Worm (Caenorhabditis elegans) whole organism, L3 larva: ENCODE results near the gene K04F1.9.

Source experiments
- ZK546.5 ChIP-seq: sonication (generic microtip); optimal IDR thresholded peaks from 2 replicates; lab custom pipeline; 2017; ENCODE audit warnings: missing biosample characterization, missing genetic modification characterization
- aly-2 ChIP-seq: fragments of 150-350 bp; optimal IDR thresholded peaks from 2 replicates; lab custom pipeline; 2014; ENCODE audit warnings: missing biosample characterization, missing genetic modification characterization
- ama-1 ChIP-seq: fragments of 150-350 bp; optimal IDR thresholded peaks from 2 replicates; lab custom pipeline; 2018
- ceh-28 ChIP-seq: fragments of 150-350 bp; optimal IDR thresholded peaks from 2 replicates; lab custom pipeline; 2014; ENCODE audit warnings: missing biosample characterization, missing genetic modification reagents, missing genetic modification characterization
- ceh-82 ChIP-seq: fragments of 150-350 bp; optimal IDR thresholded peaks from 2 replicates; lab custom pipeline; 2014; ENCODE audit warnings: missing biosample characterization, missing genetic modification characterization
- ceh-9 ChIP-seq: sonication (generic microtip); optimal IDR thresholded peaks from 2 replicates; lab custom pipeline; 2018; ENCODE audit warnings: missing biosample characterization, missing genetic modification characterization
- egl-5 ChIP-seq: fragments of 150-350 bp; optimal IDR thresholded peaks from 2 replicates; lab custom pipeline; 2017; ENCODE audit warnings: missing biosample characterization, missing genetic modification reagents, missing genetic modification characterization, inconsistent platforms
- elt-1 ChIP-seq: fragments of 150-350 bp; optimal IDR thresholded peaks from 2 replicates; lab custom pipeline; 2014; ENCODE audit warnings: missing biosample characterization, missing genetic modification characterization
- elt-2 ChIP-seq: sonication (generic microtip); optimal IDR thresholded peaks from 2 replicates; lab custom pipeline; 2016; ENCODE audit warnings: missing genetic modification reagents, mild to moderate bottlenecking, missing genetic modification characterization, missing compliant biosample characterization
- elt-3 ChIP-seq, 3 experiments: fragments of 150-350 bp in 1 of 3; sonication (generic microtip) in 2 of 3; optimal IDR thresholded peaks; 2 replicates in 2 of 3; 4 replicates in 1 of 3; lab custom pipeline; 2014 to 2017; ENCODE audit warnings: missing biosample characterization in 3 of 3, missing genetic modification characterization in 3 of 3
- eor-1 ChIP-seq, 2 experiments: fragments of 150-350 bp; optimal IDR thresholded peaks; 2 replicates each; lab custom pipeline; 2014 to 2018; ENCODE audit warnings: missing biosample characterization in 2 of 2, missing genetic modification characterization in 2 of 2
- fos-1 ChIP-seq: fragments of 150-350 bp; optimal IDR thresholded peaks from 2 replicates; lab custom pipeline; 2014; ENCODE audit warnings: missing biosample characterization, missing genetic modification characterization
- lin-39 ChIP-seq: fragments of 150-350 bp; optimal IDR thresholded peaks from 2 replicates; lab custom pipeline; 2018; ENCODE audit warnings: missing biosample characterization, missing genetic modification reagents, missing genetic modification characterization
- lsy-12 ChIP-seq: sonication (generic microtip); optimal IDR thresholded peaks from 2 replicates; lab custom pipeline; 2016; ENCODE audit warnings: mild to moderate bottlenecking, missing genetic modification characterization, missing compliant biosample characterization
- mml-1 ChIP-seq: fragments of 150-350 bp; sonication (generic microtip); optimal IDR thresholded peaks from 3 replicates; lab custom pipeline; 2014; ENCODE audit warnings: missing biosample characterization, missing genetic modification characterization
- nfya-1 ChIP-seq: sonication (generic microtip); optimal IDR thresholded peaks from 2 replicates; lab custom pipeline; 2017; ENCODE audit warnings: missing genetic modification characterization, mild to moderate bottlenecking, missing compliant biosample characterization, antibody characterized with exemption, moderate library complexity; ENCODE audit not compliant: insufficient read depth
- nhr-12 ChIP-seq: fragments of 150-350 bp; optimal IDR thresholded peaks from 2 replicates; lab custom pipeline; 2014; ENCODE audit warnings: missing biosample characterization, missing genetic modification characterization
- nhr-23 ChIP-seq: fragments of 150-350 bp; optimal IDR thresholded peaks from 2 replicates; lab custom pipeline; 2014; ENCODE audit warnings: missing biosample characterization, missing genetic modification reagents, missing genetic modification characterization
- nhr-237 ChIP-seq: fragments of 150-350 bp; optimal IDR thresholded peaks from 2 replicates; lab custom pipeline; 2014; ENCODE audit warnings: missing biosample characterization, missing genetic modification characterization
- nhr-25 ChIP-seq: sonication (generic microtip); optimal IDR thresholded peaks from 2 replicates; lab custom pipeline; 2017; ENCODE audit warnings: missing biosample characterization, missing genetic modification characterization
- nhr-28 ChIP-seq: fragments of 150-350 bp; optimal IDR thresholded peaks from 2 replicates; lab custom pipeline; 2014; ENCODE audit warnings: missing biosample characterization, missing genetic modification characterization
- nhr-43 ChIP-seq: sonication (generic microtip); optimal IDR thresholded peaks from 2 replicates; lab custom pipeline; 2016; ENCODE audit warnings: mild to moderate bottlenecking, missing genetic modification characterization, missing compliant biosample characterization; ENCODE audit not compliant: poor library complexity, severe bottlenecking
- nhr-67 ChIP-seq: fragments of 150-350 bp; optimal IDR thresholded peaks from 2 replicates; lab custom pipeline; 2014; ENCODE audit warnings: missing biosample characterization, missing genetic modification characterization
- nhr-77 ChIP-seq: fragments of 150-350 bp; optimal IDR thresholded peaks from 2 replicates; lab custom pipeline; 2014; ENCODE audit warnings: missing biosample characterization, missing genetic modification characterization
- pha-4 ChIP-seq: fragments of 150-350 bp; optimal IDR thresholded peaks from 2 replicates; lab custom pipeline; 2014; ENCODE audit warnings: missing biosample characterization, missing genetic modification reagents, missing genetic modification characterization
- pqm-1 ChIP-seq: fragments of 150-350 bp; optimal IDR thresholded peaks from 2 replicates; lab custom pipeline; 2017; ENCODE audit warnings: missing biosample characterization, missing genetic modification characterization, inconsistent platforms
- skn-1 ChIP-seq: fragments of 150-350 bp; optimal IDR thresholded peaks from 2 replicates; lab custom pipeline; 2014; ENCODE audit warnings: missing biosample characterization, missing genetic modification characterization
- tbx-2 ChIP-seq: sonication (generic microtip); optimal IDR thresholded peaks from 2 replicates; lab custom pipeline; 2016; ENCODE audit warnings: mild to moderate bottlenecking, missing genetic modification characterization, missing compliant biosample characterization
- unc-39 ChIP-seq: sonication (generic microtip); optimal IDR thresholded peaks from 4 replicates; lab custom pipeline; 2017; ENCODE audit warnings: missing biosample characterization, missing genetic modification characterization
- unc-62 ChIP-seq: fragments of 150-350 bp; sonication (generic microtip); optimal IDR thresholded peaks from 4 replicates; lab custom pipeline; 2014; ENCODE audit warnings: missing biosample characterization, missing genetic modification reagents, missing genetic modification characterization
- zag-1 ChIP-seq: fragments of 150-350 bp; optimal IDR thresholded peaks from 2 replicates; lab custom pipeline; 2014; ENCODE audit warnings: missing biosample characterization, missing genetic modification characterization
- ztf-11 ChIP-seq: fragments of 150-350 bp; optimal IDR thresholded peaks from 2 replicates; lab custom pipeline; 2014; ENCODE audit warnings: missing biosample characterization, missing genetic modification characterization

K04F1.9 gene

ce11 chrV:1664921-1665320 is at the start of gene K04F1.9:
Gene K04F1.9, plus strand, starts transcription at chrV:1665221.
- no peak for TF ChIP-seq nhr-237 (tag; lab: Kevin White, UChicago)
- TF ChIP-seq nhr-28 (tag; lab: Kevin White, UChicago), result no peak
- TF ChIP-seq tbx-2 (tag; lab: Kevin White, UChicago), result no peak

ce11 chrV:1618760-1619159 is 46.3 kb upstream of the K04F1.9 start, which contains the start of gene nhr-179:
Gene nhr-179, minus strand, starts transcription at chrV:1618860.
- no peak for TF ChIP-seq ceh-82 (tag; lab: Kevin White, UChicago)
- peak; percentile 67 for TF ChIP-seq ZK546.5 (tag; lab: Kevin White, UChicago)
- TF ChIP-seq, all 47 proteins: peak for 1

DNA sequence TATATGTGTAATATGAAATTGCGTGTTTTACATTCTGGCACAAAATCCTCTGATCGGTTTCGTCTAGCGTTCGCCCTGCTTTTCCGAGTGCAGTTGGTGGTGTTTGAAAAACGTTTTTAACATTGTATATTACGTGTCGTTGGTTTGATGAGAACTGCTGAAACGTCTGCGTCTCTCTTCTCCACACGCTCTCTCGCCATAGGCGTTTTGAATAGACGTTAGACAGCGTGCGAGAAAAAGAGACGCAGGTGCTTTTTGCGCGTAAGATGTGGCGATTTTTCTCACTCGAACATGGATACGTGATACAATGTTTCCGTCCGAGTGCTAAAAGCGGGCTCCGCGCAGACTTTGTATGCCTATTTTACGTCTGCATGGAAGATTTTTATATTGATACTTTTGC is 44.5 kb upstream of the K04F1.9 start:
- no peak for TF ChIP-seq ama-1 (lab: Kevin White, UChicago)
- TF ChIP-seq fos-1 (tag; lab: Kevin White, UChicago), result no peak
- no peak for TF ChIP-seq nhr-67 (tag; lab: Kevin White, UChicago)
- no peak for TF ChIP-seq elt-3 (tag; optimal IDR thresholded peaks at IDR 0.05; lab: Kevin White, UChicago)
- no peak for TF ChIP-seq unc-62 (GFP tag; lab: Kevin White, UChicago)
- TF ChIP-seq, all 47 proteins: peak for 0

- peak; percentile 2 for TF ChIP-seq ZK546.5 (tag; lab: Kevin White, UChicago)
- TF ChIP-seq elt-2, result peak; percentile 43
- peak; percentile 82 for TF ChIP-seq pha-4 (tag; lab: Kevin White, UChicago)
- TF ChIP-seq ceh-28, result no peak
These were observed 43.5 kb upstream of the K04F1.9 start, which contains the start of gene nhr-117 for ce11 chrV:1621494-1621893. Gene nhr-117, minus strand, starts transcription at chrV:1621520.

ce11 chrV:1623429-1623828 is 41.6 kb upstream of the K04F1.9 start:
- TF ChIP-seq nhr-12 (tag; lab: Kevin White, UChicago) (no peak), egl-5 (no peak), ceh-9 (tag; lab: Kevin White, UChicago) (no peak), nhr-25 (tag; lab: Kevin White, UChicago) (no peak), tbx-2 (tag; lab: Kevin White, UChicago) (no peak), mml-1 (tag; lab: Kevin White, UChicago) (no peak), pha-4 (tag; lab: Kevin White, UChicago) (no peak), ZK546.5 (tag; lab: Kevin White, UChicago) (peak; percentile 31)

- TF ChIP-seq nhr-12 (tag; lab: Kevin White, UChicago) (no peak), eor-1 (tag; optimal IDR thresholded peaks at IDR 0.05; lab: Kevin White, UChicago) (no peak), nhr-67 (tag; lab: Kevin White, UChicago) (no peak), nhr-237 (tag; lab: Kevin White, UChicago) (no peak), skn-1 (tag; lab: Kevin White, UChicago) (no peak), elt-3 (tag; optimal IDR thresholded peaks at IDR 0.05; lab: Kevin White, UChicago) (no peak), zag-1 (tag; lab: Kevin White, UChicago) (no peak), ztf-11 (no peak), lsy-12 (tag; lab: Kevin White, UChicago) (no peak), ZK546.5 (tag; lab: Kevin White, UChicago) (peak; percentile 35), unc-39 (tag; lab: Kevin White, UChicago) (no peak), ceh-28 (no peak), pha-4 (tag; lab: Kevin White, UChicago) (peak; percentile 11)
These were observed 40.7 kb upstream of the K04F1.9 start, which contains the start of gene nhr-110 for ce11 chrV:1624340-1624739. Gene nhr-110, minus strand, starts transcription at chrV:1624440.

DNA sequence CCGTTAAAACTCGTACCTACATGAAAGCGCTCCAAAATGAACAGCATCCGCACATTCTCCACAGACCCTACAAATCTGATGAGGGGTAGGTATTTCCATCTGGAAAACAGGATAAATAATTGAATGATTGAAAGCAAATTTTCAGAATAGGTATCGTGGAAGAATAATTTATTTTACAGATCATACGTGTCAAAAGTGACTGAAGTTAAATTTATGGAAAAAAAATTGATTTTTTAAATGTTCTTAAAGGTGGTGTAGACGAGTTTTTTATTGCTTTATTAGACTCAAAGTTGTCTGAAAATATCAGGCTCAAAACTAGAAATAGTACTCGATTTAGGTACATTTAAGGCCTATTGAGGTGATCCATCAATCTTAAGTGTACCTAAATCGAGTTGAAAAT is 38.3 kb upstream of the K04F1.9 start, which contains the start of gene nhr-237:
Gene nhr-237 (minus strand): TSS at position 101 of the 400 bp plus-strand sequence.
- TF ChIP-seq pqm-1 (tag; lab: Kevin White, UChicago) (no peak), aly-2 (tag; lab: Kevin White, UChicago) (no peak), ZK546.5 (tag; lab: Kevin White, UChicago) (peak; percentile 31)
- TF ChIP-seq, all 47 proteins: peak for 1

DNA sequence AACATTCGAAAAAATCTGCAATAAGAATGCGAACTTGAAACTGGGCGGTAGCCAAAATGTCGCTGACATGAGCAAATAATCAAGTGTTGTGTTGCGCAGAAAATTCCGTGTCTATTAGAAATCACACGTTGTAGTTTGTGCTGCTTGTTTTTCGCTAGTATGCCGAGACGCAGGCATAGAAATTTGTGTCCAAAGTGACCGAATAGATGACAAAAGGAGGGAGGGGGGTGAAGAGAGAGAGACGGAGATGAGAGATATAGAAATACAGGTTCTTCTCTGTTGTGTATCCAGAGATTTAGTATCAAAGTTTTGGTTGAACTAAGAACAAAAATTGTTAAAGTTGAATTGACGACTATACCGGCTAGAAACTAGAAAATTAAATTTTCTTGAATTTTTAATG is 37.8 kb upstream of the K04F1.9 start:
- TF ChIP-seq ceh-82 (tag; lab: Kevin White, UChicago), result no peak
- no peak for TF ChIP-seq ceh-9 (tag; lab: Kevin White, UChicago)
- no peak for TF ChIP-seq lin-39 (tag; lab: Kevin White, UChicago)
- TF ChIP-seq nhr-23 (tag; lab: Kevin White, UChicago), result peak; percentile 49
- peak; percentile 39 for TF ChIP-seq skn-1 (tag; lab: Kevin White, UChicago)
- TF ChIP-seq nfya-1, result peak; percentile 18
- TF ChIP-seq nhr-43 (tag; lab: Kevin White, UChicago), result peak; percentile 78
- TF ChIP-seq pqm-1 (tag; lab: Kevin White, UChicago), result no peak
- no peak for TF ChIP-seq aly-2 (tag; lab: Kevin White, UChicago)
- peak; percentile 44 for TF ChIP-seq nhr-77 (tag; lab: Kevin White, UChicago)
- no peak for TF ChIP-seq elt-1 (tag; lab: Kevin White, UChicago)
- peak; percentile 54 for TF ChIP-seq pha-4 (tag; lab: Kevin White, UChicago)
- TF ChIP-seq nhr-25 (tag; lab: Kevin White, UChicago), result peak; percentile 57
- TF ChIP-seq fos-1 (tag; lab: Kevin White, UChicago), result no peak
